Worm (Caenorhabditis elegans): Measurements from ENCODE around the gene str-155.

- TF ChIP-seq nhr-25 (tag; optimal IDR thresholded peaks at IDR 0.05), result no peak
- no peak for TF ChIP-seq unc-39 (tag; optimal IDR thresholded peaks at IDR 0.05)
Observed at ce11 chrIV:4883984-4884383, 31.8 kb upstream of the str-155 start, which contains the start of gene str-166.

Measured in whole organism, L2 larva.